Worm (Caenorhabditis elegans) whole organism, L2 larva: Measurements from ENCODE around the gene ZK617.26.
A peak's percentile ranks its signal among the peaks of the same experiment; 100 is the strongest.

Experiments used
- C34F6.9 ChIP-seq: fragments of 150-350 bp; optimal IDR thresholded peaks from 2 replicates; lab custom pipeline; 2014; ENCODE audit warnings: missing biosample characterization, missing genetic modification characterization
- F13H6.1 ChIP-seq: sonication (generic microtip); optimal IDR thresholded peaks from 2 replicates; lab custom pipeline; 2016; ENCODE audit warnings: missing genetic modification characterization, missing compliant biosample characterization
- R02D3.7 ChIP-seq: fragments of 150-350 bp; optimal IDR thresholded peaks from 2 replicates; lab custom pipeline; 2014; ENCODE audit warnings: missing biosample characterization, missing genetic modification characterization
- ZK546.5 ChIP-seq: sonication (generic microtip); optimal IDR thresholded peaks from 2 replicates; lab custom pipeline; 2017; ENCODE audit warnings: missing biosample characterization, missing genetic modification characterization
- alr-1 ChIP-seq: fragments of 150-350 bp; optimal IDR thresholded peaks from 2 replicates; lab custom pipeline; 2014; ENCODE audit warnings: missing biosample characterization, missing genetic modification characterization
- ama-1 ChIP-seq: fragments of 150-350 bp; optimal IDR thresholded peaks from 2 replicates; lab custom pipeline; 2018; ENCODE audit warnings: inconsistent platforms
- blmp-1 ChIP-seq: sonication (generic microtip); optimal IDR thresholded peaks from 2 replicates; lab custom pipeline; 2017; ENCODE audit warnings: missing genetic modification characterization, mild to moderate bottlenecking, missing compliant biosample characterization, antibody characterized with exemption, moderate library complexity; ENCODE audit not compliant: insufficient read depth
- ceh-16 ChIP-seq: fragments of 150-350 bp; optimal IDR thresholded peaks from 2 replicates; lab custom pipeline; 2014; ENCODE audit warnings: missing biosample characterization, missing genetic modification characterization
- ceh-82 ChIP-seq: fragments of 150-350 bp; optimal IDR thresholded peaks from 2 replicates; lab custom pipeline; 2014; ENCODE audit warnings: missing biosample characterization, missing genetic modification characterization
- crh-2 ChIP-seq: sonication (generic microtip); optimal IDR thresholded peaks from 2 replicates; lab custom pipeline; 2017; ENCODE audit warnings: missing biosample characterization, missing genetic modification characterization
- dmd-4 ChIP-seq: sonication (generic microtip); optimal IDR thresholded peaks from 2 replicates; lab custom pipeline; 2017; ENCODE audit warnings: missing biosample characterization, missing genetic modification characterization
- egl-27 ChIP-seq: sonication (generic microtip); optimal IDR thresholded peaks from 3 replicates; lab custom pipeline; 2017; ENCODE audit warnings: missing biosample characterization, missing genetic modification reagents, missing genetic modification characterization
- elt-1 ChIP-seq: fragments of 150-350 bp; optimal IDR thresholded peaks from 2 replicates; lab custom pipeline; 2014; ENCODE audit warnings: missing biosample characterization, missing genetic modification characterization
- elt-3 ChIP-seq: sonication (generic microtip); optimal IDR thresholded peaks from 2 replicates; lab custom pipeline; 2017; ENCODE audit warnings: missing biosample characterization, missing genetic modification characterization
- fos-1 ChIP-seq: fragments of 150-350 bp; optimal IDR thresholded peaks from 2 replicates; lab custom pipeline; 2014; ENCODE audit warnings: missing biosample characterization, missing genetic modification characterization
- gmeb-1 ChIP-seq: fragments of 150-350 bp; optimal IDR thresholded peaks from 2 replicates; lab custom pipeline; 2014; ENCODE audit warnings: missing biosample characterization, missing genetic modification characterization
- lin-11 ChIP-seq: fragments of 150-350 bp; sonication (generic microtip); optimal IDR thresholded peaks from 2 replicates; lab custom pipeline; 2014; ENCODE audit warnings: missing biosample characterization, missing genetic modification characterization, inconsistent platforms, mixed read lengths
- lin-39 ChIP-seq: fragments of 150-350 bp; optimal IDR thresholded peaks from 2 replicates; lab custom pipeline; 2014; ENCODE audit warnings: missing biosample characterization, missing genetic modification reagents, missing genetic modification characterization
- lsy-2 ChIP-seq, 2 experiments: fragments of 150-350 bp in 1 of 2; sonication (generic microtip) in 1 of 2; optimal IDR thresholded peaks; 2 replicates each; lab custom pipeline; 2014 to 2017; ENCODE audit warnings: missing biosample characterization in 2 of 2, missing genetic modification characterization in 2 of 2
- mab-5 ChIP-seq: fragments of 150-350 bp; optimal IDR thresholded peaks from 2 replicates; lab custom pipeline; 2014; ENCODE audit warnings: missing biosample characterization, missing genetic modification characterization
- mbf-1 ChIP-seq: sonication (generic microtip); optimal IDR thresholded peaks from 2 replicates; lab custom pipeline; 2017; ENCODE audit warnings: missing biosample characterization, missing genetic modification characterization
- mdl-1 ChIP-seq, 2 experiments: fragments of 150-350 bp in 1 of 2; sonication (generic microtip) in 1 of 2; optimal IDR thresholded peaks; 2 replicates each; lab custom pipeline; 2017; ENCODE audit warnings: missing biosample characterization in 2 of 2, missing genetic modification characterization in 2 of 2
- nhr-10 ChIP-seq: sonication (generic microtip); optimal IDR thresholded peaks from 2 replicates; lab custom pipeline; 2017; ENCODE audit warnings: missing biosample characterization, missing genetic modification characterization
- nhr-11 ChIP-seq: fragments of 150-350 bp; optimal IDR thresholded peaks from 2 replicates; lab custom pipeline; 2014; ENCODE audit warnings: missing biosample characterization, missing genetic modification characterization
- nhr-12 ChIP-seq: fragments of 150-350 bp; optimal IDR thresholded peaks from 2 replicates; lab custom pipeline; 2014; ENCODE audit warnings: missing biosample characterization, missing genetic modification characterization
- nhr-129 ChIP-seq: fragments of 150-350 bp; optimal IDR thresholded peaks from 2 replicates; lab custom pipeline; 2014; ENCODE audit warnings: missing biosample characterization, missing genetic modification characterization
- nhr-21 ChIP-seq: fragments of 150-350 bp; optimal IDR thresholded peaks from 2 replicates; lab custom pipeline; 2014; ENCODE audit warnings: missing biosample characterization, missing genetic modification characterization
- nhr-23 ChIP-seq: fragments of 150-350 bp; optimal IDR thresholded peaks from 2 replicates; lab custom pipeline; 2014; ENCODE audit warnings: missing biosample characterization, missing genetic modification reagents, missing genetic modification characterization
- nhr-237 ChIP-seq: fragments of 150-350 bp; optimal IDR thresholded peaks from 2 replicates; lab custom pipeline; 2014; ENCODE audit warnings: missing biosample characterization, missing genetic modification characterization
- nhr-25 ChIP-seq: fragments of 150-350 bp; sonication (generic microtip); optimal IDR thresholded peaks from 3 replicates; lab custom pipeline; 2014; ENCODE audit warnings: missing biosample characterization, missing genetic modification characterization
- nhr-6 ChIP-seq: fragments of 150-350 bp; optimal IDR thresholded peaks from 2 replicates; lab custom pipeline; 2014; ENCODE audit warnings: missing biosample characterization, missing genetic modification characterization
- peb-1 ChIP-seq: fragments of 150-350 bp; optimal IDR thresholded peaks from 2 replicates; lab custom pipeline; 2014; ENCODE audit warnings: missing biosample characterization, missing genetic modification characterization
- sem-4 ChIP-seq: fragments of 150-350 bp; optimal IDR thresholded peaks from 2 replicates; lab custom pipeline; 2014; ENCODE audit warnings: missing biosample characterization, missing genetic modification reagents, missing genetic modification characterization
- skn-1 ChIP-seq: sonication (generic microtip); optimal IDR thresholded peaks from 2 replicates; lab custom pipeline; 2017; ENCODE audit warnings: missing biosample characterization, missing genetic modification characterization
- sma-3 ChIP-seq: sonication (generic microtip); optimal IDR thresholded peaks from 2 replicates; lab custom pipeline; 2016; ENCODE audit warnings: missing genetic modification reagents, missing genetic modification characterization, missing compliant biosample characterization
- sma-9 ChIP-seq, 2 experiments: fragments of 150-350 bp in 1 of 2; sonication (generic microtip) in 1 of 2; optimal IDR thresholded peaks; 2 replicates each; lab custom pipeline; 2014 to 2016; ENCODE audit warnings: missing genetic modification characterization in 2 of 2, mild to moderate bottlenecking in 1 of 2, missing biosample characterization in 1 of 2, missing compliant biosample characterization in 1 of 2, missing genetic modification reagents in 1 of 2, moderate library complexity in 1 of 2
- snpc-4 ChIP-seq: fragments of 150-350 bp; optimal IDR thresholded peaks from 2 replicates; lab custom pipeline; 2014; ENCODE audit warnings: missing biosample characterization, missing genetic modification characterization
- unc-39 ChIP-seq: fragments of 150-350 bp; optimal IDR thresholded peaks from 2 replicates; lab custom pipeline; 2014; ENCODE audit warnings: missing biosample characterization, missing genetic modification characterization
- unc-55 ChIP-seq: fragments of 150-350 bp; sonication (generic microtip); optimal IDR thresholded peaks from 3 replicates; lab custom pipeline; 2014; ENCODE audit warnings: missing biosample characterization, missing genetic modification reagents, missing genetic modification characterization
- zag-1 ChIP-seq: fragments of 150-350 bp; optimal IDR thresholded peaks from 2 replicates; lab custom pipeline; 2014; ENCODE audit warnings: missing biosample characterization, missing genetic modification characterization
- ztf-1 ChIP-seq: fragments of 200-800 bp; sonication (Bioruptor generic); conservative IDR thresholded peaks from 2 replicates; pipeline ENCODE4 v1.3.6; 2022; ENCODE audit warnings: missing genetic modification characterization, missing compliant biosample characterization
- ztf-11 ChIP-seq: sonication (generic microtip); optimal IDR thresholded peaks from 2 replicates; lab custom pipeline; 2017; ENCODE audit warnings: missing biosample characterization, missing genetic modification characterization
- ztf-4 ChIP-seq: fragments of 150-350 bp; optimal IDR thresholded peaks from 2 replicates; lab custom pipeline; 2014; ENCODE audit warnings: missing biosample characterization, missing genetic modification characterization

The ZK617.26 gene

DNA sequence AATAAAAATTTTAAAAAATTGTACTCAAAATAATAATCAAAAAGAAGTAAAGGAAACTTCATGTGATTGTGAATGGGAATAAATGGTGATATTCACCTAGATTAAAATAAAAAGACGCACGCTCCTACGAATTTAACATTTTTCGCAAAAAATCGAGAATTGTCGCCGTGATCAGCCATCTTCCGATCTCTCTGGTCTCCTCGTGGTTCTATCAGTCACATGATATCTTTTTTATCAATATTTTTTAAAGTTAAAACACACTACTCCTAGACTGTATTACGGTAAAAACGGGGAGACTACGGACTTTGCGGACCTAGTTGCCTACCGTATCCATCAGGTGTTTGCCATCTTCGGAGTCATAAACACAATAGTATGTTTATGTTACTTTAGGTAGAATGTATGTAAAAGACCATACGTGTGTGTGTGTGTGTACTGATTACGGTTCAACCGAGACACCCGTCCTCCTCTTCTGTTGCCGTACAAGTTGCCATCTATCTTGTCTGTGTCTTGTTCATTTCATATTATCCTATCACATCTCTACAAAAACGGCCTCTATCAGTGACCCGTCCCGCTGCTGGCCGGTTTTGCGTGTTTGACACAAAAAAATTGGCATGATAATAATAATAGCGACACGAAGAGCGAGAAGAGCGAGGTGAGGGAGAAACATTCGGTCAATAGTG lies 35.9 kb upstream of the ZK617.26 start, which contains the start of gene T12G3.2:
Gene T12G3.2 (minus strand): TSS at position 444 of the 680 bp plus-strand sequence.
- TF ChIP-seq nhr-129 (tag; lab: Kevin White, UChicago), result peak; percentile 64
- TF ChIP-seq elt-3, result no peak
- TF ChIP-seq R02D3.7, result no peak
- TF ChIP-seq nhr-25 (tag; lab: Kevin White, UChicago), result peak; percentile 30
- TF ChIP-seq lsy-2 (tag; optimal IDR thresholded peaks at IDR 0.05; lab: Kevin White, UChicago), result peak in 1 of 2 experiments; percentile 16
- TF ChIP-seq F13H6.1 (tag; lab: Kevin White, UChicago), result peak; percentile 23
- no peak for TF ChIP-seq mdl-1 (tag; optimal IDR thresholded peaks at IDR 0.05; lab: Kevin White, UChicago)
- peak; percentile 44 for TF ChIP-seq sma-3
- TF ChIP-seq nhr-21 (tag; lab: Kevin White, UChicago), result peak; percentile 23
- TF ChIP-seq lin-11, result no peak
- TF ChIP-seq ceh-82 (tag; lab: Kevin White, UChicago), result no peak
- TF ChIP-seq fos-1 (tag; lab: Kevin White, UChicago), result peak; percentile 65
- TF ChIP-seq nhr-11, result no peak
- peak; percentile 49 for TF ChIP-seq sma-9 (GFP tag; optimal IDR thresholded peaks at IDR 0.05; lab: Kevin White, UChicago)
- TF ChIP-seq sma-9 (tag; optimal IDR thresholded peaks at IDR 0.05; lab: Kevin White, UChicago), result no peak
- TF ChIP-seq gmeb-1 (tag; lab: Kevin White, UChicago), result peak; percentile 25
- no peak for TF ChIP-seq nhr-10 (tag; lab: Kevin White, UChicago)

DNA sequence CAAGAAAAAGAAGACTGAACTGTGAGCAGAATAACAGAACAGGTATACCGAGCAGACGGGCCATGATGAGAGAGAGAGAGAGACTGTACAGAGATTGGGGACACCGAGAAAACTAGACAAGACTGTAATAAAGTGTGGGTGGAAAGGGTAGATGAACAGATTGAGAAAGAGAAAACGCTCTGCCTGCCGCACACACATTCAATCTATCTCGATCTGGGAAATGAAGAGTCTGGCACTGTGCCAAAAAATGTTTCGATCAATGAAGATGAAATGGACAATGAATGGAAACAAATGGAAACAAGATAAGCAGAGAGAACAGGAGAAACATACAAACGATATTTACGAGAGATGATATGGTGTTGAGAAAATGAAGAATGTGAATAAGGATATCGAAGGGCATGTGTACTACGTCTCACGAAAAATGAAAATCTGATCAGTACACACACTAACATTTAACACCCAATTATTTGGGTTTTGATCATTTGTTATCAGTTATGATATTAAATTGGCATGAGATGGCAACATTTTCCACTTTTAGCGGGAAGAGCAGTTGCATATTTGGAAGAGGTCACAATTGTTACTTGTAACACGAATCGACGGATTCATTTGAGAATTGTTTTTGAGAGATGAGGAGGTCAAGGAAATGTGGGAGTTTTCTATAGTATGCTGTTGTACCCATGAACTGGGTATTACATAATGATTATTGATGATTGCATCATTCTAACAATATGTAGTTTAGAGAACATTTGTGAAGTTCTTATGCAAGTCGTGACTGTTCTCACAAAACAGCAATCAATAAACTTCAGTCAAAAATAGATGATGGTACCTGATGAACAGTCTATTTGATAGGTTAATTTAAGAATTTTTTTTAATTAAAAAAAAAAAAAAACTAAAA lies 34.3 kb upstream of the ZK617.26 start:
- peak; percentile 36 for TF ChIP-seq nhr-25 (tag; lab: Kevin White, UChicago)
- no peak for TF ChIP-seq elt-1
- no peak for TF ChIP-seq gmeb-1 (tag; lab: Kevin White, UChicago)
- TF ChIP-seq C34F6.9 (tag; lab: Kevin White, UChicago), result no peak
- peak; percentile 64 for TF ChIP-seq nhr-129 (tag; lab: Kevin White, UChicago)
- TF ChIP-seq sem-4 (tag; lab: Kevin White, UChicago), result no peak
- no peak for TF ChIP-seq elt-3
- no peak for TF ChIP-seq ztf-4
- no peak for TF ChIP-seq ceh-82 (tag; lab: Kevin White, UChicago)
- no peak for TF ChIP-seq unc-39 (tag; lab: Kevin White, UChicago)
- TF ChIP-seq blmp-1, result peak; percentile 56
- TF ChIP-seq fos-1 (tag; lab: Kevin White, UChicago), result peak; percentile 28
- peak in 1 of 2 experiments; percentile 21 for TF ChIP-seq lsy-2 (tag; optimal IDR thresholded peaks at IDR 0.05; lab: Kevin White, UChicago)
- no peak for TF ChIP-seq alr-1 (tag; lab: Kevin White, UChicago)
- no peak for TF ChIP-seq lin-39 (tag; lab: Kevin White, UChicago)
- TF ChIP-seq sma-3, result peak; percentile 59
- TF ChIP-seq sma-9 (GFP tag; optimal IDR thresholded peaks at IDR 0.05; lab: Kevin White, UChicago), result peak; percentile 83
- no peak for TF ChIP-seq sma-9 (tag; optimal IDR thresholded peaks at IDR 0.05; lab: Kevin White, UChicago)
- peak; percentile 34 for TF ChIP-seq egl-27 (tag; lab: Kevin White, UChicago)
- no peak for TF ChIP-seq mbf-1 (tag; lab: Kevin White, UChicago)
- TF ChIP-seq crh-2 (tag; lab: Kevin White, UChicago), result no peak
- peak; percentile 29 for TF ChIP-seq ceh-16 (tag; lab: Kevin White, UChicago)
- no peak for TF ChIP-seq unc-55 (GFP tag; lab: Kevin White, UChicago)
- TF ChIP-seq nhr-21 (tag; lab: Kevin White, UChicago), result peak; percentile 47
- no peak for TF ChIP-seq skn-1 (tag; lab: Kevin White, UChicago)

DNA sequence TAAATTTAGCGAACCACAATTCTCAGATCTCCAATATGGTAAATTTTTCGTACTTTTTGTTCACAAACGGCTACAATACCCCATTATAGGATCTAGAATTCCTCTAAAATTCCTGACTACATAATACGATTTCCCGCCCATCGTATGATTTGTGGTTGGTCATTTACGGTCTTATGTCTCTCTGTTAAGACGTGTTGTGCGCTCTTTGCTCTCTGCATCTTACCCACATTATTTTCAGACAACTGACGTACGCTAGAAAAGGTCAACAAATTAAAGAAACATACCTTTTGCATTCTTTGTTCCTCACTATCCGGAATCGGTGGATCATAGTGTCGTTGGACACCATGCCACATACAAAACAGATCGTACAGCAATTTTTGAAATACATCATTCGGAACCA lies 32.3 kb upstream of the ZK617.26 start:
- TF ChIP-seq nhr-12 (tag; lab: Kevin White, UChicago) (no peak), ztf-11 (tag; lab: Kevin White, UChicago) (no peak), dmd-4 (tag; lab: Kevin White, UChicago) (no peak), unc-55 (GFP tag; lab: Kevin White, UChicago) (no peak), peb-1 (no peak), ama-1 (no peak), nhr-237 (tag; lab: Kevin White, UChicago) (no peak), nhr-129 (tag; lab: Kevin White, UChicago) (peak; percentile 61), fos-1 (tag; lab: Kevin White, UChicago) (peak; percentile 16), ceh-16 (tag; lab: Kevin White, UChicago) (no peak), nhr-25 (tag; lab: Kevin White, UChicago) (no peak), lin-39 (tag; lab: Kevin White, UChicago) (no peak), nhr-23 (tag; lab: Kevin White, UChicago) (no peak), nhr-6 (tag; lab: Kevin White, UChicago) (no peak), zag-1 (tag; lab: Kevin White, UChicago) (no peak), C34F6.9 (tag; lab: Kevin White, UChicago) (no peak), ztf-1 (no peak), gmeb-1 (tag; lab: Kevin White, UChicago) (no peak), ZK546.5 (tag; lab: Kevin White, UChicago) (no peak), mbf-1 (tag; lab: Kevin White, UChicago) (no peak), sma-3 (no peak), F13H6.1 (tag; lab: Kevin White, UChicago) (no peak), sma-9 (GFP tag; optimal IDR thresholded peaks at IDR 0.05; lab: Kevin White, UChicago) (peak; percentile 51), sma-9 (tag; optimal IDR thresholded peaks at IDR 0.05; lab: Kevin White, UChicago) (no peak), mab-5 (tag; lab: Kevin White, UChicago) (no peak), crh-2 (tag; lab: Kevin White, UChicago) (peak; percentile 36), snpc-4 (tag; lab: Kevin White, UChicago) (no peak), elt-3 (no peak), ztf-4 (no peak), ceh-82 (tag; lab: Kevin White, UChicago) (no peak)
